Worm (Caenorhabditis elegans): ENCODE measurements around the gene phlp-2.

Gene phlp-2

DNA sequence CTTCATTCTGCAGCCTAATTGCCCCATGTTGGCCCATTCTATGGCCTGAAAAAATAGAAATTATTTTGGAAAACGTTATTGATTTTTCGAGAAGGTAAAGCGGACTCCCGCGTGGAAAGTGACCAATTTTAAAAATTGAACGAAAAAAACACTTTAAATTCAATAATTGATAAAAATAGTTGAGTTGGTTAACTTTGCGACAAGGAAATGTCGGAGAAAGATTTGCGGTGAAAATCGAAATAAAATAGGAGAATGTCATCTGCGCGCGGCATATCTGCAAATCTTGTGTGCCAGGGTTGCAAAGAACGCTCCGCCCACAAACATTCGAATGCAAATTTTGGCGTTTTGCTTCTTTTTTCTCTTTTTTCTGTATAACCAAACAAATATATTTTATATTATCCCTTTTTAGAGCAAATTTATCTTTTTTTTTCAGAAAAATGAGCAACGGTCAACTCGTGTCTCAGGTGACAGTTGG lies 38.3 kb upstream of the phlp-2 start, which contains the start of the genes rnf-121 and C16C10.4 (continued):
- TF ChIP-seq mef-2 (tag; optimal IDR thresholded peaks at IDR 0.05) (no peak), elt-3 (tag; optimal IDR thresholded peaks at IDR 0.05) (peak in 1 of 6 experiments; percentile 50), grh-1 (GFP tag; IDR thresholded peaks at IDR 0.05) (peak; percentile 47), fkh-4 (tag; optimal IDR thresholded peaks at IDR 0.05; ENCODE audit: borderline replicate concordance) (no peak), ceh-8 (GFP tag; optimal IDR thresholded peaks at IDR 0.05) (no peak), isw-1 (GFP tag; IDR thresholded peaks at IDR 0.05) (peak; percentile 35; the same call in 1 of the 2 replicates), egl-13 (tag; optimal IDR thresholded peaks at IDR 0.05) (peak; percentile 47), fkh-8 (tag; optimal IDR thresholded peaks at IDR 0.05) (peak; percentile 40), mab-9 (GFP tag; IDR thresholded peaks at IDR 0.05) (0 out of 2 replicates have a peak, but pooled peaks have one; percentile 23), efl-3 (GFP tag; optimal IDR thresholded peaks at IDR 0.05) (peak; percentile 14), skn-1 (tag; optimal IDR thresholded peaks at IDR 0.05) (peak; percentile 46), hpl-2 (GFP tag; optimal IDR thresholded peaks at IDR 0.05) (peak; percentile 89), mep-1 (tag; optimal IDR thresholded peaks at IDR 0.05) (peak; percentile 74), alr-1 (tag; optimal IDR thresholded peaks at IDR 0.05; ENCODE audit: borderline replicate concordance) (no peak), unc-62 (GFP tag; optimal IDR thresholded peaks at IDR 0.05) (no peak), ces-1 (GFP tag; optimal IDR thresholded peaks at IDR 0.05) (no peak), jun-1 (tag; optimal IDR thresholded peaks at IDR 0.05) (peak; percentile 45), unc-30 (tag; optimal IDR thresholded peaks at IDR 0.05) (no peak), lin-35 (GFP tag; optimal IDR thresholded peaks at IDR 0.05) (peak in 1 of 2 experiments; percentile 72), tlp-1 (tag; optimal IDR thresholded peaks at IDR 0.05) (no peak), nhr-84 (tag; optimal IDR thresholded peaks at IDR 0.05) (no peak), rnt-1 (tag; optimal IDR thresholded peaks at IDR 0.05) (peak; percentile 88), F16B12.6 (tag; optimal IDR thresholded peaks at IDR 0.05) (peak; percentile 38), aly-2 (tag; optimal IDR thresholded peaks at IDR 0.05) (peak; percentile 67), nhr-85 (tag) (peak; percentile 81), ceh-63 (GFP tag; optimal IDR thresholded peaks at IDR 0.05) (no peak), zag-1 (tag; optimal IDR thresholded peaks at IDR 0.05) (no peak), nhr-28 (tag; optimal IDR thresholded peaks at IDR 0.05) (no peak), zip-4 (GFP tag; optimal IDR thresholded peaks at IDR 0.05) (no peak), hlh-17 (GFP tag; optimal IDR thresholded peaks at IDR 0.05; ENCODE audit: borderline replicate concordance) (no peak), C16A3.4 (tag; optimal IDR thresholded peaks at IDR 0.05) (peak; percentile 58), pag-3 (tag; optimal IDR thresholded peaks at IDR 0.05; ENCODE audit: borderline replicate concordance, insufficient read depth) (no peak), nhr-11 (tag; optimal IDR thresholded peaks at IDR 0.05) (no peak), lin-13 (GFP tag; optimal IDR thresholded peaks at IDR 0.05) (no peak), unc-130 (tag; optimal IDR thresholded peaks at IDR 0.05) (peak; percentile 90), lsy-2 (tag; optimal IDR thresholded peaks at IDR 0.05) (peak; percentile 69 to 74), nhr-12 (tag; optimal IDR thresholded peaks at IDR 0.05) (no peak), ceh-88 (GFP tag; IDR thresholded peaks at IDR 0.05) (no peak), elt-2 (tag; optimal IDR thresholded peaks at IDR 0.05) (peak; percentile 28), irx-1 (tag; optimal IDR thresholded peaks at IDR 0.05) (peak; percentile 58), nhr-71 (tag; optimal IDR thresholded peaks at IDR 0.05) (peak; percentile 76), nhr-47 (tag; optimal IDR thresholded peaks at IDR 0.05) (peak; percentile 76), ceh-90 (tag; optimal IDR thresholded peaks at IDR 0.05) (no peak), mdl-1 (tag; optimal IDR thresholded peaks at IDR 0.05) (peak in 1 of 2 experiments; percentile 43)
